Worm (Caenorhabditis elegans): ENCODE measurements around the gene C29F5.1.
A peak's percentile ranks its signal among the peaks of the same experiment; 100 is the strongest.

DNA sequence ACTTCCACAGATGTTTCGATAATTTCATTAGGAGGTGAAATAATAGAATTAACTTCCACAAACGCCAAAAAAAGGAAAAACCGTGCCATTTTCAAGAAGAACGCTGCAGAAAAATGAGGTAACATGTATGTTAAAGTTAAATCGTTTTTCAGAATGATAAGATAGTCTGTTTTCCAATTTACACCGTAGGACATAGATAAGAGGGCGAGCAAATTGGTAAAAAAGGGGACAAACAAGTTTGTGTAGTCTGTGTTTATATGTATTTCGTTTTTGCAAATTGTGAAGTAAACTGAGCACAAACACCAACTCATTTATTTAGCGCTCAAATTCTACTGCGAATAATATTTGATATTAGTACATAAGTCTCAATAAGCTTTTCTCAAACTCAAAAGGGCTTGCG is 43.5 kb upstream of the C29F5.1 start, which contains the start of gene F13H8.11:
- TF ChIP-seq ztf-11 (tag; optimal IDR thresholded peaks at IDR 0.05) = no peak
- peak; percentile 60 for TF ChIP-seq fos-1 (tag; optimal IDR thresholded peaks at IDR 0.05)

All from whole organism, L2 larva.